Worm (Caenorhabditis elegans): ENCODE measurements around the gene F14D7.2.

F14D7.2 gene

DNA sequence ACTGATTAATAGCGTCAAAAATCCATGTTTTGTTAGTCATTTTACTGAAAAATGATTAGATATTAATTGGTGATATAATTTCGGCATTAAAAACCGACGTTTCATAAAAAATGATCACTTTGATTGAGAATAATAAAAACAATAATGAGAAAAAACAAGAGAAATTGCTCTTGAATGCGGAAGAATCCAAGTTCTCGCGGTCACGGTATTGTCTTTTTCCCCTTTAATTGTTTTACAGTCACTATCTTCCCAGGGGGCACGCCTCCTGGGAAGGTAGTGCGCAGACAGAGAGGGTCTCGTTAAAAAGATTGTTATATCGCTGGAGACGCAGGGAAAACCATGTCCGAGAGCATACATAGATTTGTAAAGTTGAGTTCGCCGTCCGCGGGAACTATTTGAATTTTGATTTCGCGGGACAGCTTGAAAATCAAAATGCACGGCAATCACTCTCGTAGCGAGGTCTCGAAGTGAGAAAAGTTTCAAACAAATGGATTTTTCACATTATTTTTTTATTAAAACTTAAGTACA, at the start of gene F14D7.2:
TSS of gene F14D7.2 (minus strand) at position 51 of the 528 bp plus-strand sequence.
- TF ChIP-seq mdl-1 (tag; optimal IDR thresholded peaks at IDR 0.05) (no peak), nhr-90 (tag; optimal IDR thresholded peaks at IDR 0.05; ENCODE audit: poor library complexity) (no peak), lin-14 (GFP tag; optimal IDR thresholded peaks at IDR 0.05) (no peak), Y116A8C.19 (tag; optimal IDR thresholded peaks at IDR 0.05; ENCODE audit: borderline replicate concordance) (no peak), alr-1 (tag; optimal IDR thresholded peaks at IDR 0.05; ENCODE audit: borderline replicate concordance) (no peak), sup-37 (GFP tag; optimal IDR thresholded peaks at IDR 0.05) (no peak), hlh-17 (GFP tag; optimal IDR thresholded peaks at IDR 0.05; ENCODE audit: borderline replicate concordance) (no peak), unc-98 (GFP tag; IDR thresholded peaks at IDR 0.05) (no peak), sox-4 (tag; optimal IDR thresholded peaks at IDR 0.05) (no peak), C16A3.4 (tag; optimal IDR thresholded peaks at IDR 0.05) (no peak), nhr-12 (tag; optimal IDR thresholded peaks at IDR 0.05) (no peak), blmp-1 (tag; optimal IDR thresholded peaks at IDR 0.05) (no peak), unc-30 (tag; optimal IDR thresholded peaks at IDR 0.05) (no peak)

DNA sequence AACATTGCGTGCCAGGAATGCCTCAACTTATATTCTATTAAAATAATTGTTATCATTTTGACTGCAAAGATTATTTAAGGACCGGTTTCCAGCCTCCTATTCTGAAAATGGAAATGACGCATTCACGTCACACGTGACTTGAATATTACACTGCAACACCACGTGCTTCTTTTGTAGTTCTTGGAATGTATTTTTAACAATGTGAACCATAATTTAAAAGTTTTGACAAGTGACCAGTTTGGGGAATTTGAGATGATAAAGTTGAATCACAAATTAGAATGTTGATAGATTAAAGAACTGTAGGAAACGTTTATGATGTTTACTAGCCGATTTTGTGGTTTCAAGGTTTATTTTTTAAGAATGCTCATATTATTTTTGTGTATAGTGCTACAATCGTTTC, 48.2 kb upstream of the F14D7.2 start, which contains the start of gene F47B8.10:
TSS of gene F47B8.10 (plus strand) at position 301 of the 400 bp plus-strand sequence.
- TF ChIP-seq ztf-4 (tag; optimal IDR thresholded peaks at IDR 0.05) (no peak), lin-35 (GFP tag; optimal IDR thresholded peaks at IDR 0.05) (peak in 1 of 2 experiments; percentile 34), ceh-90 (tag; optimal IDR thresholded peaks at IDR 0.05) (no peak), efl-1 (optimal IDR thresholded peaks at IDR 0.05) (no peak), efl-1 (GFP tag; optimal IDR thresholded peaks at IDR 0.05 in 1 of 2) (peak in 1 of 2 experiments; percentile 14), lsy-2 (tag; optimal IDR thresholded peaks at IDR 0.05) (no peak), lin-39 (tag; optimal IDR thresholded peaks at IDR 0.05) (no peak), egl-27 (tag; optimal IDR thresholded peaks at IDR 0.05) (no peak), fkh-4 (tag; optimal IDR thresholded peaks at IDR 0.05; ENCODE audit: borderline replicate concordance) (no peak), nhr-84 (tag; optimal IDR thresholded peaks at IDR 0.05) (no peak), ceh-8 (GFP tag; optimal IDR thresholded peaks at IDR 0.05) (no peak), fos-1 (tag; optimal IDR thresholded peaks at IDR 0.05) (no peak)

DNA sequence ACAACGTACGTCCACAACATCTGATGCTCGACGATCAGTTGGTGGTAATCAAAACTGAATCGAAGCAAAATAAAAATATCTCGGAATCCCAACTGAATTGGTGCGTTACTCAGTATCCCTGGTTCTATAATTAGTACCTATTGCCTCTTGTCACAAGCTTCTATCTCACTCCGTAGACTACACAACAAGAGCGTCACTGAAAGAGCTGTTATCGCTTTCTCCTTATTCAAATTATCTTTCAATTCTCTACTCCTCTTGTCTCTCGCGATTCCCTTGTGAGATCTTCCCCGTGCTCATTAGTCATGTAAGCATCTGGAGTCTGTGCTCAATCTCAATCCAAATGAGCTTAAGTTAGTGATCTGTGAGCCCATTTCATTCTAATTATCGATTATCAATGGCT, 43.1 kb upstream of the F14D7.2 start, which contains the start of gene srm-6:
TSS of gene srm-6 (plus strand) at position 301 of the 400 bp plus-strand sequence.
- TF ChIP-seq grh-1 (GFP tag; IDR thresholded peaks at IDR 0.05) = no peak
- TF ChIP-seq F16B12.6 (tag; optimal IDR thresholded peaks at IDR 0.05) = no peak
- TF ChIP-seq sptf-1 (tag; optimal IDR thresholded peaks at IDR 0.05) = no peak
- no peak for TF ChIP-seq mef-2 (tag; optimal IDR thresholded peaks at IDR 0.05)
- TF ChIP-seq nhr-237 (tag; optimal IDR thresholded peaks at IDR 0.05) = no peak
- peak; percentile 69 for TF ChIP-seq ceh-8 (GFP tag; optimal IDR thresholded peaks at IDR 0.05)
- TF ChIP-seq xbp-1 (tag; optimal IDR thresholded peaks at IDR 0.05) = no peak
- TF ChIP-seq fkh-10 (GFP tag; optimal IDR thresholded peaks at IDR 0.05) = no peak
- no peak for TF ChIP-seq rnt-1 (tag; optimal IDR thresholded peaks at IDR 0.05)
- no peak for TF ChIP-seq blmp-1 (tag; optimal IDR thresholded peaks at IDR 0.05)
- no peak for TF ChIP-seq elt-3 (tag; optimal IDR thresholded peaks at IDR 0.05)
- no peak for TF ChIP-seq alr-1 (tag; optimal IDR thresholded peaks at IDR 0.05; ENCODE audit: borderline replicate concordance)
- no peak for TF ChIP-seq unc-86 (tag; optimal IDR thresholded peaks at IDR 0.05)
- TF ChIP-seq unc-98 (GFP tag; IDR thresholded peaks at IDR 0.05) = no peak
- no peak for TF ChIP-seq pqm-1 (tag; optimal IDR thresholded peaks at IDR 0.05)
- TF ChIP-seq nhr-11 (tag; optimal IDR thresholded peaks at IDR 0.05) = no peak
- TF ChIP-seq ama-1 (optimal IDR thresholded peaks at IDR 0.05) = no peak
- TF ChIP-seq nhr-47 (tag; optimal IDR thresholded peaks at IDR 0.05) = peak; percentile 3
- no peak for TF ChIP-seq dsc-1 (tag; optimal IDR thresholded peaks at IDR 0.05)
- TF ChIP-seq swsn-7 (tag; optimal IDR thresholded peaks at IDR 0.05) = no peak
- TF ChIP-seq snu-23 (GFP tag; optimal IDR thresholded peaks at IDR 0.05) = no peak
- TF ChIP-seq mep-1 (tag; optimal IDR thresholded peaks at IDR 0.05) = no peak
- no peak for TF ChIP-seq lsy-2 (tag; optimal IDR thresholded peaks at IDR 0.05)
- no peak for TF ChIP-seq hlh-17 (GFP tag; optimal IDR thresholded peaks at IDR 0.05; ENCODE audit: borderline replicate concordance)
- TF ChIP-seq lir-3 (tag; optimal IDR thresholded peaks at IDR 0.05; ENCODE audit: poor library complexity) = no peak
- peak; percentile 15 for TF ChIP-seq pax-3 (tag; optimal IDR thresholded peaks at IDR 0.05)
- no peak for TF ChIP-seq irx-1 (tag; optimal IDR thresholded peaks at IDR 0.05)
- TF ChIP-seq dpl-1 (GFP tag; optimal IDR thresholded peaks at IDR 0.05) = no peak
- no peak for TF ChIP-seq Y116A8C.19 (tag; optimal IDR thresholded peaks at IDR 0.05; ENCODE audit: borderline replicate concordance)
- TF ChIP-seq efl-1 (optimal IDR thresholded peaks at IDR 0.05) = no peak
- TF ChIP-seq efl-1 (GFP tag; optimal IDR thresholded peaks at IDR 0.05 in 1 of 2) = peak in 1 of 2 experiments; percentile 20
- no peak for TF ChIP-seq ceh-90 (tag; optimal IDR thresholded peaks at IDR 0.05)
- no peak for TF ChIP-seq unc-30 (tag; optimal IDR thresholded peaks at IDR 0.05)
- TF ChIP-seq lin-13 (GFP tag; optimal IDR thresholded peaks at IDR 0.05) = no peak

Measured in whole organism, L1 larva.